Worm (Caenorhabditis elegans): ENCODE measurements around the gene max-1.

DNA sequence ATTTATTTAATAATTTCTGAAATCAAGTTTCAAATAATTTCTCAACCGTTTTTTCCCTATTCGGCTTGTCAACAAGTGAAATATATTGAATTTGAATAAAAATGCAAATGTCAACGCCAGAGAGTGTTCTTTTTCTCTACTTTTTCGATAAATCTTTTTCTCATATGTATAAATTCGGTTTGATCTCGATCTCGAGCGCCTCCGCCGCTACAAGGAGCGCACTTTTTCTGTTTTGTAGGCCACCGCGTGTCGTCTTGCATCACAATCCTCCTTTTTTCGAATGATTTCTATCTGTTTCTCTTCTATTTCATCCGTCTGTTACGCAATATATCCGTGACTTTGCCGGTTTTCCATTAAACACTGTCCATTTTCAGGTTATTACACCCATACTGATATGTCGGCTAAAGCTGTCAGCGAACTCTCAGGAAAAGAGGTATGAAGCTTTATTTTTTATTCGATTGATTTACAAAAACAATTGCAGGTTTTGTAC, 3.9 kb downstream of the max-1 start, which contains the start of gene acly-2:
- TF ChIP-seq let-526 (GFP tag; IDR thresholded peaks at IDR 0.05) (no peak), madf-8 (GFP tag; conservative IDR thresholded peaks at IDR 0.05) (peak; percentile 18; the same call in 1 of the 2 replicates), T26A5.8 (tag; optimal IDR thresholded peaks at IDR 0.05) (no peak), lin-35 (GFP tag; optimal IDR thresholded peaks at IDR 0.05) (no peak), F57A8.1 (GFP tag; optimal IDR thresholded peaks at IDR 0.05) (no peak), unc-130 (GFP tag; optimal IDR thresholded peaks at IDR 0.05) (no peak), dpl-1 (GFP tag; optimal IDR thresholded peaks at IDR 0.05) (no peak), K11D2.4 (GFP tag; IDR thresholded peaks at IDR 0.05) (no peak), sea-2 (GFP tag; IDR thresholded peaks at IDR 0.05) (no peak), snpc-1.1 (tag; optimal IDR thresholded peaks at IDR 0.05; ENCODE audit: insufficient read depth) (no peak), F49E8.2 (tag; optimal IDR thresholded peaks at IDR 0.05; ENCODE audit: insufficient read depth) (no peak), attf-5 (GFP tag; optimal IDR thresholded peaks at IDR 0.05) (no peak), cebp-1 (GFP tag; IDR thresholded peaks at IDR 0.05) (no peak), cebp-1 (tag; optimal IDR thresholded peaks at IDR 0.05) (no peak)

All from whole organism, young adult.